Worm (Caenorhabditis elegans): Measurements from ENCODE around the gene fbxc-48.

Gene fbxc-48

ce11 chrII:775033-775432 lies 34.3 kb upstream of the fbxc-48 start, which contains the start of gene Y39F10A.1:
Y39F10A.1 (plus strand) TSS chrII:775333.
- TF ChIP-seq nhr-28 (tag; optimal IDR thresholded peaks at IDR 0.05) (no peak), nhr-77 (tag; optimal IDR thresholded peaks at IDR 0.05) (no peak), lin-39 (tag; optimal IDR thresholded peaks at IDR 0.05) (no peak), fos-1 (tag; optimal IDR thresholded peaks at IDR 0.05) (no peak), ztf-4 (tag; optimal IDR thresholded peaks at IDR 0.05) (no peak), unc-39 (tag; optimal IDR thresholded peaks at IDR 0.05) (no peak), unc-62 (GFP tag; optimal IDR thresholded peaks at IDR 0.05) (no peak), ceh-82 (tag; optimal IDR thresholded peaks at IDR 0.05) (no peak), nhr-76 (tag; optimal IDR thresholded peaks at IDR 0.05) (no peak), pha-4 (tag; optimal IDR thresholded peaks at IDR 0.05) (no peak), egl-27 (tag; optimal IDR thresholded peaks at IDR 0.05) (no peak), jun-1 (tag; optimal IDR thresholded peaks at IDR 0.05) (no peak), nhr-237 (tag; optimal IDR thresholded peaks at IDR 0.05) (no peak), daf-12 (tag; optimal IDR thresholded peaks at IDR 0.05) (no peak)

ce11 chrII:773830-774229 lies 33.1 kb upstream of the fbxc-48 start:
- no peak for TF ChIP-seq elt-1 (tag; optimal IDR thresholded peaks at IDR 0.05)
- no peak for TF ChIP-seq nhr-67 (tag; optimal IDR thresholded peaks at IDR 0.05)
- peak; percentile 61 for TF ChIP-seq fkh-10 (GFP tag; optimal IDR thresholded peaks at IDR 0.05)

DNA sequence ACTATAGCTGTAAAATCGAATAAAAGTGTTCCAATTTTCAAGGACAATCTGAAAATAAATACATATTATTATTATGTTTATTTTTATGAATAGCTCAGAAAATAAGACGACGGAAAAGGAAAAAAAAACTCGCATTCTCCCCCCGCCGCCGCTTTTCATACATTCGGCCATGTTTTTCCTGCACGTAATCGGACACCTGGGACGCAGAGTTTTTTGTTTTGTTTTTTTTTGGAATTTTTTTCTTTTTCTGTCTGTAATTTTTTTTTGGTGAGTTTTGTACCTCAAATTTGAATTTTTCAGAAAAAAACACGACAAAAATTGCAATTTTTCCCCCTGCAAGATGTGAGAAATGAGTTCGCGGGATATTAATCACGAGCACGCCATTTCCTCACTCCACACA lies 29.5 kb upstream of the fbxc-48 start, which contains the start of gene C08G5.6:
Gene C08G5.6 (plus strand): TSS at position 301 of the 400 bp plus-strand sequence.
- no peak for TF ChIP-seq nhr-67 (tag; optimal IDR thresholded peaks at IDR 0.05)
- no peak for TF ChIP-seq ceh-28 (tag; optimal IDR thresholded peaks at IDR 0.05)
- no peak for TF ChIP-seq nhr-11 (tag; optimal IDR thresholded peaks at IDR 0.05)
- TF ChIP-seq nhr-23 (tag; optimal IDR thresholded peaks at IDR 0.05), result no peak
- TF ChIP-seq fkh-2 (tag; optimal IDR thresholded peaks at IDR 0.05), result no peak
- no peak for TF ChIP-seq pqm-1 (tag; optimal IDR thresholded peaks at IDR 0.05)
- TF ChIP-seq unc-39 (tag; optimal IDR thresholded peaks at IDR 0.05), result no peak
- no peak for TF ChIP-seq elt-2 (tag; optimal IDR thresholded peaks at IDR 0.05)
- TF ChIP-seq hmg-11 (tag; optimal IDR thresholded peaks at IDR 0.05), result no peak
- no peak for TF ChIP-seq daf-12 (tag; optimal IDR thresholded peaks at IDR 0.05)
- TF ChIP-seq eor-1 (tag; optimal IDR thresholded peaks at IDR 0.05), result no peak

ce11 chrII:769250-769649 lies 28.5 kb upstream of the fbxc-48 start:
- TF ChIP-seq egl-5 (tag; optimal IDR thresholded peaks at IDR 0.05), result no peak
- TF ChIP-seq nfya-1 (tag; optimal IDR thresholded peaks at IDR 0.05; ENCODE audit: insufficient read depth), result no peak
- TF ChIP-seq elt-1 (tag; optimal IDR thresholded peaks at IDR 0.05), result no peak
- TF ChIP-seq nhr-43 (tag; optimal IDR thresholded peaks at IDR 0.05; ENCODE audit: poor library complexity, severe bottlenecking), result no peak
- TF ChIP-seq aly-2 (tag; optimal IDR thresholded peaks at IDR 0.05), result no peak
- no peak for TF ChIP-seq ceh-9 (tag; optimal IDR thresholded peaks at IDR 0.05)
- no peak for TF ChIP-seq fos-1 (tag; optimal IDR thresholded peaks at IDR 0.05)
- TF ChIP-seq nhr-11 (tag; optimal IDR thresholded peaks at IDR 0.05), result no peak
- TF ChIP-seq pha-4 (tag; optimal IDR thresholded peaks at IDR 0.05), result no peak
- no peak for TF ChIP-seq jun-1 (tag; optimal IDR thresholded peaks at IDR 0.05)
- TF ChIP-seq lin-39 (tag; optimal IDR thresholded peaks at IDR 0.05), result no peak
- no peak for TF ChIP-seq nhr-12 (tag; optimal IDR thresholded peaks at IDR 0.05)

- no peak for TF ChIP-seq unc-62 (GFP tag; optimal IDR thresholded peaks at IDR 0.05)
- TF ChIP-seq lin-15B (tag; optimal IDR thresholded peaks at IDR 0.05), result no peak
- no peak for TF ChIP-seq ceh-82 (tag; optimal IDR thresholded peaks at IDR 0.05)
- TF ChIP-seq nhr-28 (tag; optimal IDR thresholded peaks at IDR 0.05), result no peak
- no peak for TF ChIP-seq egl-5 (tag; optimal IDR thresholded peaks at IDR 0.05)
- no peak for TF ChIP-seq nhr-77 (tag; optimal IDR thresholded peaks at IDR 0.05)
- TF ChIP-seq ceh-9 (tag; optimal IDR thresholded peaks at IDR 0.05), result no peak
- no peak for TF ChIP-seq nhr-76 (tag; optimal IDR thresholded peaks at IDR 0.05)
- no peak for TF ChIP-seq skn-1 (tag; optimal IDR thresholded peaks at IDR 0.05)
Observed at ce11 chrII:765219-765618, 24.5 kb upstream of the fbxc-48 start, which contains the start of gene C08G5.7. C08G5.7 (minus strand) TSS chrII:765319.

DNA sequence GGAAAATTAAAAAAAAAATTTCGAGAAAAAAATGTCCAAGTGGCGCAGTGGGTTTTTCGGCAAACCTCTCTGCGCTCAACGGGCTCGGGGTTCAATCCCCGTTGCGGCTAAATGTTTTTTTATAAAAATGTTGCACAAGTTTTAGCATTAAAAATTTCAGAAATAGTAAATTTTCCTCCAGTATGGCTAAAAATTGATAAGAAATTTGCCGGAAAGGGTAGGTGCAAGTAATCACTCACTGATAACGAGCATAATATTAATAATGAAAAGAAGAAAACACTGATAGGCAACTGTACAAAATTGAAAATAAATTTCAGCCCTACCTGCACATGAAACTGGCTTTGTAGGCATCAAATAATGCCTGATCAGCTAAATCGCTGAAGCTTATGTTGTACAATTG lies 23.7 kb upstream of the fbxc-48 start:
- TF ChIP-seq nhr-67 (tag; optimal IDR thresholded peaks at IDR 0.05) (no peak), hmg-11 (tag; optimal IDR thresholded peaks at IDR 0.05) (no peak), egl-27 (tag; optimal IDR thresholded peaks at IDR 0.05) (no peak), snpc-4 (tag; optimal IDR thresholded peaks at IDR 0.05) (no peak), elt-2 (tag; optimal IDR thresholded peaks at IDR 0.05) (peak; percentile 62)

Data from whole organism, L3 larva.